Worm (Caenorhabditis elegans) whole organism, early embryonic: Measurements from ENCODE around the gene mes-6.

ENCODE experiments used
- B0310.2 ChIP-seq: sonication (generic microtip); optimal IDR thresholded peaks from 2 replicates; lab custom pipeline; 2016; ENCODE audit warnings: mild to moderate bottlenecking, missing genetic modification characterization, missing compliant biosample characterization
- ama-1 ChIP-seq: fragments of 150-350 bp; optimal IDR thresholded peaks from 2 replicates; lab custom pipeline; 2014
- flt-1 ChIP-seq: fragments of 200-800 bp; sonication (Bioruptor generic); IDR thresholded peaks from 2 replicates; pipeline ENCODE4 v1.3.6; 2022; ENCODE audit warnings: missing genetic modification characterization, missing compliant biosample characterization
- hmbx-1 ChIP-seq: sonication (generic microtip); optimal IDR thresholded peaks from 2 replicates; lab custom pipeline; 2016; ENCODE audit warnings: mild to moderate bottlenecking, missing genetic modification characterization, missing compliant biosample characterization
- hnd-1 ChIP-seq: sonication (generic microtip); optimal IDR thresholded peaks from 2 replicates; lab custom pipeline; 2016; ENCODE audit warnings: missing genetic modification characterization, missing compliant biosample characterization
- scrt-1 ChIP-seq: fragments of 200-800 bp; sonication (Bioruptor generic); IDR thresholded peaks from 2 replicates; pipeline ENCODE4 v1.3.6; 2022; ENCODE audit warnings: missing genetic modification characterization, missing compliant biosample characterization
- sea-1 ChIP-seq: fragments of 200-800 bp; sonication (Bioruptor generic); conservative IDR thresholded peaks from 2 replicates; pipeline ENCODE4 v1.3.6; 2022; ENCODE audit warnings: missing genetic modification characterization, missing compliant biosample characterization
- tbx-11 ChIP-seq: fragments of 200-800 bp; sonication (Bioruptor generic); IDR thresholded peaks from 2 replicates; pipeline ENCODE4 v1.3.6; 2022; ENCODE audit warnings: missing genetic modification characterization, missing compliant biosample characterization
- tbx-37 ChIP-seq: fragments of 200-800 bp; sonication (Bioruptor generic); conservative IDR thresholded peaks from 2 replicates; pipeline ENCODE4 v1.3.6; 2022; ENCODE audit warnings: missing genetic modification reagents, missing genetic modification characterization, missing compliant biosample characterization

DNA sequence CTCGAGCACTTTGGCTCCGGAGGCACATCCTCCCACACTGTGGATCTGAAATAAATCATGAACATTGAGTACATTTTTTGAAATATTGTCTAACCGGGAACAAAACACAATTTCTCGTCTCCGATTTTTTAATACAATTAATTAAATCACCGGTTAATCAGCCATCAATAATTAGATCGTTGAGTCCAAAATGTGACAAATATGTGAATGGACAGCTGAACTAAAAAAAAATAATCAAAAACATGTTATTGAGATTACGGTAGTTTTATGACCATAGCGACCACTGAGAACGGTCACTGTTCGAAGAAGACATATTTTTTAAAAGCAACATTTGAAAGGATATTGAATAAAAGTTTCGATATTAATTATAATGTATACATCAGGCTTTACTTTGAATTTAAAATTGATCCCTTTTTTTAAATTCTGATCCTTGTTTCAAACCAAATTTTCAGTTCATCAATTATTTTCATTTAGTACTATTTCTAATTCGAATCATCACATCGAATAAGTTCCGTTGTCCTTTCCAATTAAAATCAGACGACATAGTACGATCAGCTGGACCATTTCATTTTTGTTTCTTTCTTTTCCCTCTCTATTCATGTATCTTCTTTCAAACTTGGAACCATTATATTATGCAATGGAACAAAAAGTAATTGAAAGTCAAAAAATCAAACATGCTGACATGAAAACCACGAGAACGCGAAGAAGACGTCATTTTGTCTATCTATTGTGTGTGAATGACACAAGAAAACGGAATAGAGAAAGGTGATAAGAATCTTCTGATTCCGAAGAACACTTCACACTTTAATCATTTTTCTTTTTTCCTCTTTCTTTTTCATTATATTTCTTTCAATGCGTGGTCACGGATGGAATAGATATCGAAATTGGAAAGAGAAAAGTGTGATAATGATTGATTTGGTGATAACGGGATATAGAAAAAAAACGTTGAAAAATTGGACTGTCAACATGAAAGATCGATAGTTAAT, 19.3 kb downstream of the mes-6 start:
- TF ChIP-seq hnd-1 (tag; lab: Kevin White, UChicago) (no peak), B0310.2 (tag; lab: Kevin White, UChicago) (no peak), tbx-37 (GFP tag; lab: Robert Waterston, UW) (no peak), flt-1 (GFP tag; lab: Robert Waterston, UW) (no peak), scrt-1 (GFP tag; lab: Robert Waterston, UW) (no peak), tbx-11 (GFP tag; lab: Robert Waterston, UW) (no peak), sea-1 (GFP tag; lab: Robert Waterston, UW) (no peak), ama-1 (lab: Kevin White, UChicago) (no peak), hmbx-1 (tag; lab: Kevin White, UChicago) (no peak)
